Fruit fly (Drosophila melanogaster) whole organism, embryonic: Measurements from ENCODE around the gene Hnf4.

Source experiments
- CG32532 ChIP-seq: fragments of 200-800 bp; sonication (Bioruptor generic); IDR thresholded peaks from 2 replicates; pipeline ENCODE4 v1.3.6; 2022; ENCODE audit warnings: missing biosample characterization, missing genetic modification characterization
- CG5180 ChIP-seq: fragments of 200-800 bp; sonication (Bioruptor generic); optimal IDR thresholded peaks from 3 replicates; lab custom pipeline; 2017; ENCODE audit warnings: missing biosample characterization, missing genetic modification characterization, mild to moderate bottlenecking, moderate library complexity, missing genetic modification reagents
- CG7357 ChIP-seq: fragments of 200-800 bp; sonication (Bioruptor generic); IDR thresholded peaks from 3 replicates; pipeline ENCODE4 v1.3.6; 2022; ENCODE audit warnings: missing biosample characterization, missing genetic modification characterization
- Drgx ChIP-seq: fragments of 200-800 bp; sonication (Bioruptor generic); IDR thresholded peaks from 2 replicates; pipeline ENCODE4 v1.3.6; 2022; ENCODE audit warnings: missing biosample characterization, missing genetic modification characterization
- Oaz ChIP-seq: fragments of 200-800 bp; sonication (Bioruptor generic); IDR thresholded peaks from 2 replicates; pipeline ENCODE4 v1.3.6; 2022; ENCODE audit warnings: missing biosample characterization, missing genetic modification characterization
- cas ChIP-seq: fragments of 200-800 bp; sonication (Bioruptor generic); IDR thresholded peaks from 2 replicates; pipeline ENCODE4 v1.3.6; 2022; ENCODE audit warnings: missing biosample characterization, missing genetic modification characterization
- cg ChIP-seq: fragments of 200-800 bp; sonication (Bioruptor generic); optimal IDR thresholded peaks from 3 replicates; lab custom pipeline; 2019; ENCODE audit warnings: missing biosample characterization, mild to moderate bottlenecking, missing genetic modification characterization, moderate library complexity
- chn ChIP-seq: fragments of 200-800 bp; sonication (Bioruptor generic); optimal IDR thresholded peaks from 2 replicates; lab custom pipeline; 2016; ENCODE audit warnings: missing biosample characterization, missing genetic modification characterization
- fru ChIP-seq: fragments of >200 bp; optimal IDR thresholded peaks from 2 replicates; lab custom pipeline; 2017
- insv ChIP-seq, 2 experiments: fragments of 200-800 bp; sonication (Bioruptor generic); optimal IDR thresholded peaks; 3 replicates each; lab custom pipeline; 2016 to 2018; ENCODE audit warnings: missing biosample characterization in 2 of 2, missing genetic modification characterization in 2 of 2
- wdn ChIP-seq: fragments of 200-800 bp; sonication (Bioruptor generic); IDR thresholded peaks from 2 replicates; pipeline ENCODE4 v1.3.6; 2022; ENCODE audit warnings: missing biosample characterization, missing genetic modification characterization

dm6 chr2L:8700870-8701616, 8.4 kb downstream of the Hnf4 start:
- TF ChIP-seq Oaz (GFP tag; lab: Robert Waterston, UW) (no peak), cg (GFP tag; lab: Kevin White, UChicago) (no peak), wdn (GFP tag; lab: Robert Waterston, UW) (no peak), chn (no peak), Drgx (GFP tag; lab: Robert Waterston, UW) (no peak), insv (GFP tag; optimal IDR thresholded peaks at IDR 0.05; lab: Kevin White, UChicago) (no peak), CG7357 (GFP tag; lab: Robert Waterston, UW) (no peak), CG32532 (no peak), CG5180 (GFP tag; lab: Kevin White, UChicago) (no peak), fru (lab: Kevin White, UChicago) (no peak), cas (GFP tag; lab: Robert Waterston, UW) (no peak)
